Worm (Caenorhabditis elegans): Measurements from ENCODE around the gene Y73B6BL.31.

- TF ChIP-seq him-1 (tag; optimal IDR thresholded peaks at IDR 0.05), result no peak
- no peak for TF ChIP-seq dao-5 (tag; optimal IDR thresholded peaks at IDR 0.05)
Measured at ce11 chrIV:6473140-6473539, 31.4 kb downstream of the Y73B6BL.31 start, which contains the start of gene Y73B6BL.27.
